Worm (Caenorhabditis elegans) whole organism, L4 larva: ENCODE measurements around the gene set-11.

Source experiments
- D1046.2 ChIP-seq: fragments of 200-800 bp; sonication (Bioruptor generic); IDR thresholded peaks from 2 replicates; pipeline ENCODE4 v1.3.6; 2022; ENCODE audit warnings: missing genetic modification characterization, missing compliant biosample characterization
- F37D6.2 ChIP-seq: sonication (generic microtip); optimal IDR thresholded peaks from 2 replicates; lab custom pipeline; 2016; ENCODE audit warnings: mild to moderate bottlenecking, missing genetic modification characterization, missing compliant biosample characterization
- F44E2.7 ChIP-seq: fragments of 200-800 bp; sonication (Bioruptor generic); IDR thresholded peaks from 2 replicates; pipeline ENCODE4 v2.1.2; 2022; ENCODE audit warnings: missing genetic modification characterization, missing compliant biosample characterization
- F49E8.2 ChIP-seq: sonication (generic microtip); optimal IDR thresholded peaks from 2 replicates; lab custom pipeline; 2016; ENCODE audit warnings: missing compliant biosample characterization, mild to moderate bottlenecking, missing genetic modification characterization, borderline replicate concordance
- Y48G9A.11 ChIP-seq: fragments of 200-800 bp; sonication (Bioruptor generic); IDR thresholded peaks from 2 replicates; pipeline ENCODE4 v1.3.6; 2022; ENCODE audit warnings: missing genetic modification reagents, missing genetic modification characterization, missing compliant biosample characterization
- Y5F2A.4 ChIP-seq: fragments of 200-800 bp; sonication (Bioruptor generic); optimal IDR thresholded peaks from 2 replicates; lab custom pipeline; 2018; ENCODE audit warnings: mild to moderate bottlenecking, missing genetic modification characterization, missing compliant biosample characterization
- Y75B8A.6 ChIP-seq: fragments of 200-800 bp; sonication (Bioruptor generic); IDR thresholded peaks from 2 replicates; pipeline ENCODE4 v1.3.6; 2022; ENCODE audit warnings: missing genetic modification reagents, missing genetic modification characterization, missing compliant biosample characterization
- aha-1 ChIP-seq: fragments of 150-350 bp; peaks from one replicate; lab custom pipeline; 2014; ENCODE audit warnings: missing biosample characterization, missing genetic modification characterization
- aly-2 ChIP-seq: sonication (generic microtip); optimal IDR thresholded peaks from 2 replicates; lab custom pipeline; 2018; ENCODE audit warnings: missing biosample characterization, missing genetic modification characterization
- ceh-32 ChIP-seq: sonication (generic microtip); optimal IDR thresholded peaks from 2 replicates; lab custom pipeline; 2016; ENCODE audit warnings: mild to moderate bottlenecking, missing genetic modification characterization, missing compliant biosample characterization; ENCODE audit not compliant: poor library complexity
- ceh-44 ChIP-seq: fragments of 200-800 bp; sonication (Bioruptor generic); IDR thresholded peaks from 2 replicates; pipeline ENCODE4 v1.3.6; 2022; ENCODE audit warnings: missing genetic modification reagents, missing genetic modification characterization, missing compliant biosample characterization
- daf-8 ChIP-seq: fragments of 200-800 bp; sonication (Bioruptor generic); IDR thresholded peaks from 2 replicates; pipeline ENCODE4 v1.3.6; 2022; ENCODE audit warnings: missing genetic modification characterization, missing compliant biosample characterization
- egl-27 ChIP-seq: sonication (generic microtip); optimal IDR thresholded peaks from 3 replicates; lab custom pipeline; 2017; ENCODE audit warnings: missing biosample characterization, missing genetic modification reagents, missing genetic modification characterization
- egl-43 ChIP-seq: fragments of 200-800 bp; sonication (Bioruptor generic); IDR thresholded peaks from 2 replicates; pipeline ENCODE4 v1.3.6; 2022; ENCODE audit warnings: missing genetic modification reagents, missing genetic modification characterization, missing compliant biosample characterization
- hlh-11 ChIP-seq: fragments of 200-800 bp; sonication (Bioruptor generic); optimal IDR thresholded peaks from 2 replicates; lab custom pipeline; 2018; ENCODE audit warnings: mild to moderate bottlenecking, missing genetic modification characterization, missing compliant biosample characterization
- hlh-30 ChIP-seq: sonication (generic microtip); optimal IDR thresholded peaks from 2 replicates; lab custom pipeline; 2017; ENCODE audit warnings: antibody characterized with exemption, mild to moderate bottlenecking, missing genetic modification characterization, missing compliant biosample characterization; ENCODE audit not compliant: insufficient read depth
- hmg-1.1 ChIP-seq: fragments of 200-800 bp; sonication (Bioruptor generic); IDR thresholded peaks from 2 replicates; pipeline ENCODE4 v1.3.6; 2022; ENCODE audit warnings: missing genetic modification reagents, missing genetic modification characterization, missing compliant biosample characterization
- lin-13 ChIP-seq: fragments of 150-350 bp; optimal IDR thresholded peaks from 2 replicates; lab custom pipeline; 2014; ENCODE audit warnings: missing biosample characterization, missing genetic modification reagents, missing genetic modification characterization
- lin-29 ChIP-seq: fragments of 200-800 bp; sonication (Bioruptor generic); IDR thresholded peaks from 2 replicates; pipeline ENCODE4 v1.3.6; 2022; ENCODE audit warnings: missing genetic modification reagents, missing genetic modification characterization, missing compliant biosample characterization
- lin-38 ChIP-seq: fragments of 200-800 bp; sonication (Bioruptor generic); IDR thresholded peaks from 2 replicates; pipeline ENCODE4 v1.3.6; 2022; ENCODE audit warnings: missing genetic modification reagents, missing genetic modification characterization, missing compliant biosample characterization
- lin-39 ChIP-seq: fragments of 150-350 bp; optimal IDR thresholded peaks from 2 replicates; lab custom pipeline; 2014; ENCODE audit warnings: missing biosample characterization, missing genetic modification reagents, missing genetic modification characterization
- lsy-2 ChIP-seq, 2 experiments: fragments of 150-350 bp in 1 of 2; sonication (generic microtip) in 1 of 2; optimal IDR thresholded peaks; 2 replicates each; lab custom pipeline; 2014 to 2017; ENCODE audit warnings: missing biosample characterization in 2 of 2, missing genetic modification characterization in 2 of 2
- madf-5 ChIP-seq, 2 experiments: fragments of 200-800 bp; sonication (Bioruptor generic); IDR thresholded peaks; 2 replicates each; pipeline ENCODE4 v1.3.6; 2022; ENCODE audit warnings: missing compliant biosample characterization in 2 of 2, missing genetic modification characterization in 2 of 2
- mdl-1 ChIP-seq, 2 experiments: fragments of 150-350 bp in 1 of 2; sonication (generic microtip) in 1 of 2; optimal IDR thresholded peaks; 2 replicates each; lab custom pipeline; 2014 to 2017; ENCODE audit warnings: missing biosample characterization in 2 of 2, missing genetic modification characterization in 2 of 2
- mdt-29 ChIP-seq: fragments of 200-800 bp; sonication (Bioruptor generic); IDR thresholded peaks from 2 replicates; pipeline ENCODE4 v1.3.6; 2022; ENCODE audit warnings: missing genetic modification reagents, missing genetic modification characterization, missing compliant biosample characterization
- mxl-2 ChIP-seq: fragments of 200-800 bp; sonication (Bioruptor generic); conservative IDR thresholded peaks from 2 replicates; pipeline ENCODE4 v1.3.6; 2022; ENCODE audit warnings: missing genetic modification reagents, missing genetic modification characterization, missing compliant biosample characterization
- mxl-3 ChIP-seq: fragments of 200-800 bp; sonication (Bioruptor generic); optimal IDR thresholded peaks from 2 replicates; lab custom pipeline; 2018; ENCODE audit warnings: mild to moderate bottlenecking, missing genetic modification characterization, missing compliant biosample characterization
- nhr-10 ChIP-seq: fragments of 150-350 bp; optimal IDR thresholded peaks from 2 replicates; lab custom pipeline; 2014; ENCODE audit warnings: missing biosample characterization, missing genetic modification characterization
- nhr-102 ChIP-seq: sonication (generic microtip); optimal IDR thresholded peaks from 2 replicates; lab custom pipeline; 2016; ENCODE audit warnings: mild to moderate bottlenecking, missing genetic modification characterization, moderate library complexity, missing compliant biosample characterization
- nhr-11 ChIP-seq: fragments of 150-350 bp; optimal IDR thresholded peaks from 2 replicates; lab custom pipeline; 2014; ENCODE audit warnings: missing biosample characterization, missing genetic modification characterization
- nhr-25 ChIP-seq: sonication (generic microtip); optimal IDR thresholded peaks from 2 replicates; lab custom pipeline; 2017; ENCODE audit warnings: missing genetic modification characterization, mild to moderate bottlenecking, missing compliant biosample characterization, antibody characterized with exemption, moderate library complexity, borderline replicate concordance; ENCODE audit not compliant: insufficient read depth
- nhr-28 ChIP-seq: fragments of 150-350 bp; optimal IDR thresholded peaks from 2 replicates; lab custom pipeline; 2014; ENCODE audit warnings: missing biosample characterization, missing genetic modification characterization
- php-3 ChIP-seq: fragments of 200-800 bp; sonication (Bioruptor generic); IDR thresholded peaks from 2 replicates; pipeline ENCODE4 v1.3.6; 2022; ENCODE audit warnings: missing genetic modification reagents, missing genetic modification characterization, missing compliant biosample characterization
- sdz-12 ChIP-seq: fragments of 200-800 bp; sonication (Bioruptor generic); optimal IDR thresholded peaks from 2 replicates; lab custom pipeline; 2018; ENCODE audit warnings: mild to moderate bottlenecking, missing genetic modification characterization, missing compliant biosample characterization
- set-16 ChIP-seq: fragments of 200-800 bp; sonication (Bioruptor generic); IDR thresholded peaks from 2 replicates; pipeline ENCODE4 v1.3.6; 2022; ENCODE audit warnings: missing genetic modification reagents, missing genetic modification characterization, missing compliant biosample characterization
- skn-1 ChIP-seq: fragments of 150-350 bp; optimal IDR thresholded peaks from 2 replicates; lab custom pipeline; 2014; ENCODE audit warnings: missing biosample characterization, missing genetic modification characterization
- snpc-4 ChIP-seq: fragments of 150-350 bp; optimal IDR thresholded peaks from 2 replicates; lab custom pipeline; 2014; ENCODE audit warnings: missing biosample characterization, missing genetic modification characterization
- tag-97 ChIP-seq: fragments of 200-800 bp; sonication (Bioruptor generic); IDR thresholded peaks from 2 replicates; pipeline ENCODE4 v1.3.6; 2022; ENCODE audit warnings: missing genetic modification characterization, missing compliant biosample characterization
- unc-130 ChIP-seq: sonication (generic microtip); optimal IDR thresholded peaks from 2 replicates; lab custom pipeline; 2016; ENCODE audit warnings: missing genetic modification reagents, missing genetic modification characterization, missing compliant biosample characterization
- unc-62 ChIP-seq, 3 experiments: fragments of 150-350 bp in 1 of 3; sonication (generic microtip); optimal IDR thresholded peaks in 2 of 3; peaks in 1 of 3; 1 replicate in 1 of 3; 2 replicates in 2 of 3; lab custom pipeline; 2014 to 2017; ENCODE audit warnings: missing biosample characterization in 3 of 3, missing genetic modification characterization in 3 of 3, missing genetic modification reagents in 3 of 3, missing genotype in 1 of 3
- zfp-2 ChIP-seq: sonication (generic microtip); optimal IDR thresholded peaks from 2 replicates; lab custom pipeline; 2016; ENCODE audit warnings: mild to moderate bottlenecking, missing genetic modification characterization, missing compliant biosample characterization
- ztf-7 ChIP-seq: fragments of 150-350 bp; optimal IDR thresholded peaks from 2 replicates; lab custom pipeline; 2014; ENCODE audit warnings: missing biosample characterization, missing genetic modification characterization

set-11 gene

ce11 chrII:2665081-2665480 is 27.3 kb downstream of the set-11 start, which contains the start of gene F22E5.2:
Gene F22E5.2 (plus strand): TSS chrII:2665381.
- TF ChIP-seq aha-1 (tag; lab: Kevin White, UChicago), result peak; percentile 26
- TF ChIP-seq, all 104 proteins: peak for 1; not testable (repeated sequence) for 103

- TF ChIP-seq lsy-2 (tag; optimal IDR thresholded peaks at IDR 0.05; lab: Kevin White, UChicago) (no peak), madf-5 (GFP tag; IDR thresholded peaks at IDR 0.05; lab: Robert Waterston, UW) (no peak), lin-29 (GFP tag; lab: Robert Waterston, UW) (no peak), nhr-25 (tag; lab: Kevin White, UChicago) (no peak), Y75B8A.6 (no peak), php-3 (GFP tag; lab: Robert Waterston, UW) (no peak), nhr-102 (tag; lab: Kevin White, UChicago) (no peak), ceh-44 (GFP tag; lab: Robert Waterston, UW) (no peak), set-16 (GFP tag; lab: Robert Waterston, UW) (no peak), ceh-32 (tag; lab: Kevin White, UChicago) (no peak), zfp-2 (tag; lab: Kevin White, UChicago) (no peak), skn-1 (tag; lab: Kevin White, UChicago) (no peak), sdz-12 (GFP tag; lab: Kevin White, UChicago) (no peak), tag-97 (GFP tag; lab: Robert Waterston, UW) (no peak), lin-39 (tag; lab: Kevin White, UChicago) (no peak), Y5F2A.4 (no peak), F49E8.2 (tag; lab: Kevin White, UChicago) (no peak), nhr-28 (tag; lab: Kevin White, UChicago) (no peak)
- TF ChIP-seq, all 104 proteins: peak for 0
These were observed 33.0 kb downstream of the set-11 start, which contains the start of gene gcy-21 for ce11 chrII:2659364-2659763. Gene gcy-21 (plus strand): TSS chrII:2659664.

- TF ChIP-seq Y48G9A.11 (GFP tag; lab: Robert Waterston, UW) (no peak), ceh-32 (tag; lab: Kevin White, UChicago) (no peak), hlh-30 (tag; lab: Kevin White, UChicago) (no peak), nhr-28 (tag; lab: Kevin White, UChicago) (no peak), mxl-2 (GFP tag; lab: Robert Waterston, UW) (no peak), lin-13 (GFP tag; lab: Kevin White, UChicago) (no peak), daf-8 (GFP tag; lab: Robert Waterston, UW) (no peak), snpc-4 (tag; lab: Kevin White, UChicago) (no peak), unc-62 (GFP tag; optimal IDR thresholded peaks at IDR 0.05 in 1 of 2; lab: Kevin White, UChicago) (peak in 1 of 2 experiments; percentile 85), unc-62 (tag; optimal IDR thresholded peaks at IDR 0.05; lab: Kevin White, UChicago) (no peak), egl-27 (tag; lab: Kevin White, UChicago) (no peak), D1046.2 (GFP tag; lab: Robert Waterston, UW) (0 out of 2 replicates have a peak, but pooled peaks have one; percentile 39), set-16 (GFP tag; lab: Robert Waterston, UW) (0 out of 2 replicates have a peak, but pooled peaks have one; percentile 23)
These were observed 35.8 kb downstream of the set-11 start, which contains the start of gene sri-47 for ce11 chrII:2656606-2657005. Gene sri-47 (plus strand): TSS chrII:2656906.

ce11 chrII:2649539-2649938 is 42.8 kb downstream of the set-11 start, which contains the start of the genes F22E5.13 and F22E5.6:
Gene F22E5.13 (minus strand): TSS chrII:2649639.
Gene F22E5.6 (plus strand): TSS chrII:2649835.
- TF ChIP-seq ztf-7 (tag; lab: Kevin White, UChicago) (no peak), egl-43 (GFP tag; lab: Robert Waterston, UW) (no peak), mxl-3 (GFP tag; lab: Kevin White, UChicago) (no peak)

ce11 chrII:2649015-2649414 is 43.4 kb downstream of the set-11 start:
- TF ChIP-seq unc-130 (GFP tag; lab: Kevin White, UChicago), result no peak
- TF ChIP-seq hmg-1.1 (GFP tag; lab: Robert Waterston, UW), result peak; percentile 48; the same call in 1 of the 2 replicates
- no peak for TF ChIP-seq mdt-29 (GFP tag; lab: Robert Waterston, UW)
- no peak for TF ChIP-seq F37D6.2 (tag; lab: Kevin White, UChicago)
- no peak for TF ChIP-seq F44E2.7 (GFP tag; lab: Robert Waterston, UW)
- TF ChIP-seq lin-38 (GFP tag; lab: Robert Waterston, UW), result no peak
- TF ChIP-seq egl-43 (GFP tag; lab: Robert Waterston, UW), result no peak
- no peak for TF ChIP-seq Y75B8A.6
- no peak for TF ChIP-seq nhr-10 (tag; lab: Kevin White, UChicago)
- no peak for TF ChIP-seq skn-1 (tag; lab: Kevin White, UChicago)
- no peak for TF ChIP-seq mdl-1 (tag; optimal IDR thresholded peaks at IDR 0.05; lab: Kevin White, UChicago)
- no peak for TF ChIP-seq aly-2 (tag; lab: Kevin White, UChicago)
- TF ChIP-seq lin-29 (GFP tag; lab: Robert Waterston, UW), result no peak
- peak; percentile 10 for TF ChIP-seq hlh-11 (tag; lab: Kevin White, UChicago)
- peak; percentile 19 for TF ChIP-seq nhr-11 (tag; lab: Kevin White, UChicago)
- TF ChIP-seq egl-27 (tag; lab: Kevin White, UChicago), result no peak
